Fruit fly (Drosophila melanogaster): ENCODE results near the gene CG34030.

CG34030 gene

dm6 chr3L:7075147-7075546, at the start of gene CG34030:
TSS of gene CG34030 (minus strand) at chr3L:7075247.
- TF ChIP-seq CG7101 (tag; optimal IDR thresholded peaks at IDR 0.05) = no peak
- no peak for TF ChIP-seq toe (GFP tag; optimal IDR thresholded peaks at IDR 0.05)
- TF ChIP-seq cnc (optimal IDR thresholded peaks at IDR 0.05) = no peak
- no peak for TF ChIP-seq bab1 (GFP tag; optimal IDR thresholded peaks at IDR 0.05)
- no peak for TF ChIP-seq CG1620 (GFP tag; optimal IDR thresholded peaks at IDR 0.05)
- no peak for TF ChIP-seq ovo (GFP tag; optimal IDR thresholded peaks at IDR 0.05)
- TF ChIP-seq pad (GFP tag; optimal IDR thresholded peaks at IDR 0.05) = no peak
- TF ChIP-seq tj (GFP tag; optimal IDR thresholded peaks at IDR 0.05) = no peak
- TF ChIP-seq CG7045 (GFP tag; optimal IDR thresholded peaks at IDR 0.05) = no peak
- no peak for TF ChIP-seq kay (GFP tag; ENCODE audit: borderline replicate concordance)
- no peak for TF ChIP-seq Clk (GFP tag; optimal IDR thresholded peaks at IDR 0.05)

DNA sequence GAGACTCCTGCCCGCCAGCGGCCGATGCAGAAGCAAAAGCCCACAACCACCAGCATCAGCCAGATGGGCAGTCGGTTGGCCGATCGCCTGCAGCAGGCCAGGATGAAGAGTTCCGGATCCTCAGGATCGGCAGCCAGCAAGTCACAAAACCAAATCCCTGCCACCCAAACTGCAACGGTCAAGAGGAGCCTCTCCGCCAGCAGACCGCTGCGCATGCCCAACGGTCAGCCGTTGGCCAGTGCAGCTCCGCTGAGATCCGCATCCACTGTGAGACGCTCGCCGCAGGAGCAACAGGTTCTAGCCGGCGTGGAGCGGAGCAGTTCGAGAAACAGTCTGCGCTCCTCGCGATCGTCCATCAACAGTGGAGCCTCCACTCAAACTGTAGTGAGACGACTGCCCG, 47.1 kb upstream of the CG34030 start:
- TF ChIP-seq kay (GFP tag; ENCODE audit: borderline replicate concordance) (no peak), CG5204 (GFP tag; optimal IDR thresholded peaks at IDR 0.05) (no peak), ovo (GFP tag; optimal IDR thresholded peaks at IDR 0.05) (no peak), cic (GFP tag; optimal IDR thresholded peaks at IDR 0.05) (no peak), CG7045 (GFP tag; optimal IDR thresholded peaks at IDR 0.05) (no peak), CG1620 (GFP tag; optimal IDR thresholded peaks at IDR 0.05) (no peak), Hr96 (GFP tag; optimal IDR thresholded peaks at IDR 0.05) (no peak), tj (GFP tag; optimal IDR thresholded peaks at IDR 0.05) (no peak), bab1 (GFP tag; optimal IDR thresholded peaks at IDR 0.05) (no peak), Crg-1 (GFP tag; optimal IDR thresholded peaks at IDR 0.05) (no peak), Clk (GFP tag; optimal IDR thresholded peaks at IDR 0.05) (no peak), CG14711 (tag; optimal IDR thresholded peaks at IDR 0.05) (no peak), CG12768 (GFP tag; optimal IDR thresholded peaks at IDR 0.05) (no peak), CG33017 (tag; optimal IDR thresholded peaks at IDR 0.05) (no peak), Mnt (GFP tag; optimal IDR thresholded peaks at IDR 0.05) (no peak), CG11617 (GFP tag; optimal IDR thresholded peaks at IDR 0.05) (no peak), pad (GFP tag; optimal IDR thresholded peaks at IDR 0.05) (no peak), toe (GFP tag; optimal IDR thresholded peaks at IDR 0.05) (no peak), CG7101 (tag; optimal IDR thresholded peaks at IDR 0.05) (no peak), cnc (optimal IDR thresholded peaks at IDR 0.05) (no peak)

DNA sequence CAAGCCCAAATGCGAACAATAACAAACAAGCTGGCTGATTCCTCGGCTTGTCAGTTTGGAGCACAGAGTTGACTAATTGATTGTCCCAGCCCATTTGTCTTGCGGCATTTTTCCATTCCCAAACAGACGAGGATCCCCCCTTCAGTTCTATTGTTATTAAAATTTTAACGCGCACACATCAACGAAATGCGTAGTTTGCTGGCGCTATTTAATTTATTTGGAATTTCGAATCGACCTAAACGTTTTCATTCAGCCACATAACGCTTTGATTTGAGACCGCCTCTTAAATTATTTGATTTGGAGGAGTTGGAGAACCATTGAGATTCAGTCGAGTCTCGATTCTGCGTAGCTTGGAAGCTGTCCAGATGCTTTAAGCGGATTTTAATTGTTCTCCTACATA, 40.9 kb upstream of the CG34030 start:
- TF ChIP-seq pad (GFP tag; optimal IDR thresholded peaks at IDR 0.05) = no peak

- TF ChIP-seq Hr96 (GFP tag; optimal IDR thresholded peaks at IDR 0.05) (no peak), CG1620 (GFP tag; optimal IDR thresholded peaks at IDR 0.05) (no peak), tj (GFP tag; optimal IDR thresholded peaks at IDR 0.05) (no peak), CG11617 (GFP tag; optimal IDR thresholded peaks at IDR 0.05) (no peak), CG14711 (tag; optimal IDR thresholded peaks at IDR 0.05) (no peak)
These were observed 38.0 kb upstream of the CG34030 start for dm6 chr3L:7113010-7113409.

- TF ChIP-seq CG11617 (GFP tag; optimal IDR thresholded peaks at IDR 0.05) (no peak), ovo (GFP tag; optimal IDR thresholded peaks at IDR 0.05) (no peak), CG12768 (GFP tag; optimal IDR thresholded peaks at IDR 0.05) (no peak), tj (GFP tag; optimal IDR thresholded peaks at IDR 0.05) (no peak), CG7045 (GFP tag; optimal IDR thresholded peaks at IDR 0.05) (no peak), Crg-1 (GFP tag; optimal IDR thresholded peaks at IDR 0.05) (no peak), cnc (optimal IDR thresholded peaks at IDR 0.05) (no peak), pad (GFP tag; optimal IDR thresholded peaks at IDR 0.05) (no peak), bab1 (GFP tag; optimal IDR thresholded peaks at IDR 0.05) (no peak), CG7101 (tag; optimal IDR thresholded peaks at IDR 0.05) (no peak), CG14711 (tag; optimal IDR thresholded peaks at IDR 0.05) (no peak), CG5204 (GFP tag; optimal IDR thresholded peaks at IDR 0.05) (no peak)
These were observed 30.6 kb upstream of the CG34030 start for dm6 chr3L:7105693-7106092.

DNA sequence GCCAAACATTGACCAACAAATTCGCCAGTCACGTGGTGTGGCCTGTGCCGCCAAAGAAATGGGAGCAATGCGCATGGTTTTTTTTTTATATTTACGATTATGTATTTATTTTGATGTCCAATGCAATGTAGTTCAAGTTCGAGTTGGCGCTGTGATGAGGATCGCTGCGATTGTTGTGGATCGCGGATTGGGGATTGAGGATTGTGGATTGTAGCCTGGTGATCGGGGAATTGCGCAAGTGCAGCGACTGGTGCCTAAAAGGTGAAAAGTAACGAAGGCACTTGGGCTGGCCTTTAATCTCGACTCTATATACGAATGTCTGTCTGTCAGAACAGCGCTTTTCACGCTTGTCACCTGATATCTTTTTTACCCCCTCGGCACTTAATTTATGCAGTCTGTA, 29.4 kb upstream of the CG34030 start:
- TF ChIP-seq CG11617 (GFP tag; optimal IDR thresholded peaks at IDR 0.05) = no peak
- no peak for TF ChIP-seq Crg-1 (GFP tag; optimal IDR thresholded peaks at IDR 0.05)
- TF ChIP-seq CG12768 (GFP tag; optimal IDR thresholded peaks at IDR 0.05) = no peak
- no peak for TF ChIP-seq tj (GFP tag; optimal IDR thresholded peaks at IDR 0.05)
- TF ChIP-seq CG1620 (GFP tag; optimal IDR thresholded peaks at IDR 0.05) = no peak
- no peak for TF ChIP-seq Mnt (GFP tag; optimal IDR thresholded peaks at IDR 0.05)
- no peak for TF ChIP-seq kay (GFP tag; ENCODE audit: borderline replicate concordance)
- TF ChIP-seq bab1 (GFP tag; optimal IDR thresholded peaks at IDR 0.05) = no peak
- TF ChIP-seq CG14711 (tag; optimal IDR thresholded peaks at IDR 0.05) = no peak
- TF ChIP-seq CG7101 (tag; optimal IDR thresholded peaks at IDR 0.05) = no peak
- no peak for TF ChIP-seq CG5204 (GFP tag; optimal IDR thresholded peaks at IDR 0.05)
- TF ChIP-seq cnc (optimal IDR thresholded peaks at IDR 0.05) = no peak

- TF ChIP-seq cic (GFP tag; optimal IDR thresholded peaks at IDR 0.05) = no peak
These were observed 28.9 kb upstream of the CG34030 start for dm6 chr3L:7103941-7104340.

DNA sequence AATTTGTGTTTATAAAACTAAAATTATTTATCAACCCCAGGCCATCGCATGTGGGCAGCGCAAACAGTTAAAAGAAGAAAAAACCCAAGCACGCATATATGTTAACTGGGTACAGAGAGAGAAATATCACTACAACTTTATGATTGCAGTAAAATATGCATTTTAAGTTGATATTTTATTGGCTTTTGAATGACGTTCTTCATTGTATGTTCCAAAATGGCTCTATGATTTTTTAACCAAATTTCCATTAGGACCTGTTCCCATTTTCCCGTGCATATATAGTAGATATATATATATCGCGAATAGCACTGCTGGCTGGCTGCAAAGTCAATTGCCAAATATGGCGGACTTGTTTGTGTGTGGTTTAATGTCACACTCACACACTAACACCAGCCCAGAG, 21.5 kb upstream of the CG34030 start:
- TF ChIP-seq CG11617 (GFP tag; optimal IDR thresholded peaks at IDR 0.05) = no peak
- TF ChIP-seq kay (GFP tag; ENCODE audit: borderline replicate concordance) = peak; percentile 18
